Fruit fly (Drosophila melanogaster): ENCODE measurements around the gene CG13031.

The CG13031 gene

dm6 chr3L:16730645-16731044 lies 6.0 kb downstream of the CG13031 start, which contains the start of gene Dbp73D:
Gene Dbp73D, minus strand, starts transcription at chr3L:16730818.
- TF ChIP-seq CG4496 (GFP tag; IDR thresholded peaks at IDR 0.05): no peak
- no peak for TF ChIP-seq Ets98B (GFP tag; IDR thresholded peaks at IDR 0.05)
- TF ChIP-seq CG14655 (GFP tag; optimal IDR thresholded peaks at IDR 0.05): no peak
- TF ChIP-seq CG10348 (GFP tag; IDR thresholded peaks at IDR 0.05): no peak
- TF ChIP-seq fd96Ca (GFP tag; IDR thresholded peaks at IDR 0.05): no peak
- no peak for TF ChIP-seq CG17806 (tag; optimal IDR thresholded peaks at IDR 0.05)
- no peak for TF ChIP-seq Snoo (tag; optimal IDR thresholded peaks at IDR 0.05)
- TF ChIP-seq CG8301 (tag; optimal IDR thresholded peaks at IDR 0.05): no peak
- no peak for TF ChIP-seq Pif1A (GFP tag; optimal IDR thresholded peaks at IDR 0.05)
- TF ChIP-seq CG15710 (tag; optimal IDR thresholded peaks at IDR 0.05): no peak
- no peak for TF ChIP-seq CG32121 (GFP tag; IDR thresholded peaks at IDR 0.05)
- TF ChIP-seq gl (tag; optimal IDR thresholded peaks at IDR 0.05): no peak

- no peak for TF ChIP-seq CG8159 (tag; optimal IDR thresholded peaks at IDR 0.05)
- no peak for TF ChIP-seq CG8301 (tag; optimal IDR thresholded peaks at IDR 0.05)
- TF ChIP-seq CG32121 (GFP tag; IDR thresholded peaks at IDR 0.05): no peak
- TF ChIP-seq gl (tag; optimal IDR thresholded peaks at IDR 0.05): no peak
- no peak for TF ChIP-seq CG34367 (tag; optimal IDR thresholded peaks at IDR 0.05)
Measured at dm6 chr3L:16733246-16733645, 8.6 kb downstream of the CG13031 start, which contains the start of gene CG9701. Gene CG9701, plus strand, starts transcription at chr3L:16733546.

- no peak for TF ChIP-seq CG12605 (GFP tag; IDR thresholded peaks at IDR 0.05)
- peak; percentile 67 for TF ChIP-seq D1 (tag; optimal IDR thresholded peaks at IDR 0.05)
Measured at dm6 chr3L:16741660-16742059, 17.0 kb downstream of the CG13031 start.

- TF ChIP-seq Ets98B (GFP tag; IDR thresholded peaks at IDR 0.05) (no peak), Pif1A (GFP tag; optimal IDR thresholded peaks at IDR 0.05) (no peak), Pif1B (GFP tag; optimal IDR thresholded peaks at IDR 0.05) (no peak), CG32121 (GFP tag; IDR thresholded peaks at IDR 0.05) (no peak), CG13204 (GFP tag; optimal IDR thresholded peaks at IDR 0.05) (no peak), CG34367 (tag; optimal IDR thresholded peaks at IDR 0.05) (no peak), CG9948 (tag; optimal IDR thresholded peaks at IDR 0.05) (no peak), EcR (GFP tag; optimal IDR thresholded peaks at IDR 0.05) (no peak), CG8159 (tag; optimal IDR thresholded peaks at IDR 0.05) (no peak), D1 (tag; optimal IDR thresholded peaks at IDR 0.05) (no peak), CG12605 (GFP tag; IDR thresholded peaks at IDR 0.05) (no peak), fd96Ca (GFP tag; IDR thresholded peaks at IDR 0.05) (no peak), CG4496 (GFP tag; IDR thresholded peaks at IDR 0.05) (no peak), CG17806 (tag; optimal IDR thresholded peaks at IDR 0.05) (no peak), Snoo (tag; optimal IDR thresholded peaks at IDR 0.05) (no peak), CG8301 (tag; optimal IDR thresholded peaks at IDR 0.05) (no peak)
Measured at dm6 chr3L:16743906-16744704, 19.4 kb downstream of the CG13031 start.

- TF ChIP-seq Pif1A (GFP tag; optimal IDR thresholded peaks at IDR 0.05): no peak
- no peak for TF ChIP-seq CG12605 (GFP tag; IDR thresholded peaks at IDR 0.05)
- TF ChIP-seq CG15710 (tag; optimal IDR thresholded peaks at IDR 0.05): peak; percentile 20
- no peak for TF ChIP-seq CG13204 (GFP tag; optimal IDR thresholded peaks at IDR 0.05)
- peak; percentile 67 for TF ChIP-seq CG9948 (tag; optimal IDR thresholded peaks at IDR 0.05)
- TF ChIP-seq Ets98B (GFP tag; IDR thresholded peaks at IDR 0.05): no peak
- peak; percentile 31 for TF ChIP-seq CG14655 (GFP tag; optimal IDR thresholded peaks at IDR 0.05)
- peak; percentile 37 for TF ChIP-seq CG8159 (tag; optimal IDR thresholded peaks at IDR 0.05)
- TF ChIP-seq gl (tag; optimal IDR thresholded peaks at IDR 0.05): no peak
- TF ChIP-seq CG32121 (GFP tag; IDR thresholded peaks at IDR 0.05): no peak
- no peak; the same call in 2 of the 3 replicates for TF ChIP-seq CG4496 (GFP tag; IDR thresholded peaks at IDR 0.05)
- no peak for TF ChIP-seq rn (GFP tag; IDR thresholded peaks at IDR 0.05)
- peak; percentile 54 for TF ChIP-seq CG8301 (tag; optimal IDR thresholded peaks at IDR 0.05)
- no peak for TF ChIP-seq Snoo (tag; optimal IDR thresholded peaks at IDR 0.05)
- TF ChIP-seq fd96Ca (GFP tag; IDR thresholded peaks at IDR 0.05): no peak
- TF ChIP-seq CG34367 (tag; optimal IDR thresholded peaks at IDR 0.05): no peak
- no peak for TF ChIP-seq CG17806 (tag; optimal IDR thresholded peaks at IDR 0.05)
- TF ChIP-seq D1 (tag; optimal IDR thresholded peaks at IDR 0.05): no peak
- TF ChIP-seq Pif1B (GFP tag; optimal IDR thresholded peaks at IDR 0.05): no peak
- TF ChIP-seq EcR (GFP tag; optimal IDR thresholded peaks at IDR 0.05): no peak
Measured at dm6 chr3L:16746586-16747383, 22.1 kb downstream of the CG13031 start.

dm6 chr3L:16748343-16748742 lies 23.7 kb downstream of the CG13031 start:
- TF ChIP-seq rn (GFP tag; IDR thresholded peaks at IDR 0.05): no peak
- TF ChIP-seq Ets98B (GFP tag; IDR thresholded peaks at IDR 0.05): no peak
- peak; percentile 55 for TF ChIP-seq CG15710 (tag; optimal IDR thresholded peaks at IDR 0.05)
- peak; percentile 66 for TF ChIP-seq CG8159 (tag; optimal IDR thresholded peaks at IDR 0.05)
- no peak for TF ChIP-seq EcR (GFP tag; optimal IDR thresholded peaks at IDR 0.05)
- peak; percentile 42 for TF ChIP-seq Snoo (tag; optimal IDR thresholded peaks at IDR 0.05)
- TF ChIP-seq CG13204 (GFP tag; optimal IDR thresholded peaks at IDR 0.05): no peak
- TF ChIP-seq CG32121 (GFP tag; IDR thresholded peaks at IDR 0.05): 0 out of 2 replicates have a peak, but pooled peaks have one; percentile 44
- TF ChIP-seq CG12605 (GFP tag; IDR thresholded peaks at IDR 0.05): no peak
- TF ChIP-seq D1 (tag; optimal IDR thresholded peaks at IDR 0.05): no peak
- TF ChIP-seq CG17806 (tag; optimal IDR thresholded peaks at IDR 0.05): peak; percentile 57
- peak; percentile 69 for TF ChIP-seq CG14655 (GFP tag; optimal IDR thresholded peaks at IDR 0.05)
- TF ChIP-seq Pif1B (GFP tag; optimal IDR thresholded peaks at IDR 0.05): peak; percentile 12
- 0 out of 3 replicates have a peak, but pooled peaks have one; percentile 31 for TF ChIP-seq CG4496 (GFP tag; IDR thresholded peaks at IDR 0.05)
- TF ChIP-seq fd96Ca (GFP tag; IDR thresholded peaks at IDR 0.05): no peak
- no peak for TF ChIP-seq CG10348 (GFP tag; IDR thresholded peaks at IDR 0.05)
- peak; percentile 67 for TF ChIP-seq CG8301 (tag; optimal IDR thresholded peaks at IDR 0.05)
- peak; percentile 36 for TF ChIP-seq CG34367 (tag; optimal IDR thresholded peaks at IDR 0.05)
- TF ChIP-seq CG9948 (tag; optimal IDR thresholded peaks at IDR 0.05): peak; percentile 56
- no peak for TF ChIP-seq gl (tag; optimal IDR thresholded peaks at IDR 0.05)
- peak; percentile 29 for TF ChIP-seq Pif1A (GFP tag; optimal IDR thresholded peaks at IDR 0.05)

All from whole organism, pupa.